Worm (Caenorhabditis elegans): ENCODE measurements around the gene F37C4.6.
"Not testable (repeated sequence)": the region's sequence is repeated elsewhere in the genome, so short reads cannot be mapped to it uniquely, and the experiment has no call there.

Gene F37C4.6

DNA sequence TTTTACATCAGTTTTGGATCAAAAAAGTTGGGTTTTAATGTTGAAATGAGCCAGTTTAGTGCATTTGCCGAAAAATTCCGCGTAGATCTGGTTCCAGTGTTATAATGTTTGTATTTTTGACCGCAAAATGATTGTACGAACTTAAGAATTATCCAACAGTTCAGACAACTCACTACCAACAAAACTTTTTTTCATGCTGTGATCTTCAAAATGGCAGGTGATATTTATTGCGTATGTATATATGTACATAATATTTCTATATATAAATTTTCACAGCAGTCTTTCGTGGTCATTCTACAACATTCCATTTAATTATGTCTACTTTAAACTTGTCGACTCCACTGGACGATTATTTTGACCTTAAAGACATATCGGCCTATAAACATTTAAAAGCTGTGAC lies 37.2 kb upstream of the F37C4.6 start, which contains the start of gene srz-20:
Gene srz-20, plus strand, starts transcription at position 301 of the 400 bp plus-strand sequence.
- no peak for TF ChIP-seq lir-3 (tag; optimal IDR thresholded peaks at IDR 0.05; ENCODE audit: poor library complexity)

DNA sequence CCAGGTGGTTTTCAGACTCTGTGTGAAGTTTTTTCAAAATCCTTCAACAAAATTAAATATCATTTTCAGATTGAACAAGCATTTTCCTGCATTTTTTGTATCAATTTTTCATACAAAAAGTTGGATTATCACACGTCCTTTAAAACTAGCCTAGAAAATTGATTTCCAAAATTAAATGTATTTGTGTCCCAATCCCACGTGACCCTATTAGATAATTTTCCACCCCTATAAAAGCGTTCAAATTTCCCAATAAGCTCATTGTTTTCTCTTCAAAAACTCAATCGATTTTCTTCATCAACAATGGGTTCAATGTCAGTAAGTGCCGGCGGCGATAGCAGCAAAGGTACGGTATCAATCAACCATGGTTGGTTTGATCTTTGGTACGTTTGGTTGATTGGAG lies 36.3 kb upstream of the F37C4.6 start, which contains the start of gene F56D6.19:
Gene F56D6.19, plus strand, starts transcription at position 301 of the 400 bp plus-strand sequence.
- TF ChIP-seq elt-2 (tag; optimal IDR thresholded peaks at IDR 0.05) (no peak), efl-1 (optimal IDR thresholded peaks at IDR 0.05) (no peak), efl-1 (GFP tag; optimal IDR thresholded peaks at IDR 0.05 in 1 of 2) (peak in 1 of 2 experiments; percentile 64), unc-130 (tag; optimal IDR thresholded peaks at IDR 0.05) (no peak)

DNA sequence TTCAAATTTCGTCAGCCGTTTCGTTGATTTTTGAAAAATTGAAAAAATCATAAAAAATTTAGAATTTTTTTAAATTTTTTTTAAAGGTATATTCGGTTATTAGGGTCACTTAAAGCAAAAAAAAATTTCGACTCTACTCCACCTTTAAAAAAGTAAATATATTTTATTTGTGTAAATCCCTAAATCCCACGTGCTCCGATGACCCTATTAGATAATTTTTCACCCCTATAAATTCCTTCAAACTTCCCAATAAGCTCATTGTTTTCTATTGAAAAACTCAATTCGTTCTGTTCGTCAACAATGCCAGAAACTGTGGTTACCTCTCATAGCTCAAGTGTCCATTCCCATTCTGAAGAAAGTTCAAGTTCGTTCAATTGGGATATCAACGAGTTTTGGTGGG lies 34.5 kb upstream of the F37C4.6 start, which contains the start of gene F56D6.20:
Gene F56D6.20, plus strand, starts transcription at position 301 of the 400 bp plus-strand sequence.
- no peak for TF ChIP-seq unc-30 (tag; optimal IDR thresholded peaks at IDR 0.05)
- no peak for TF ChIP-seq ces-1 (GFP tag; optimal IDR thresholded peaks at IDR 0.05)
- TF ChIP-seq lsy-2 (tag; optimal IDR thresholded peaks at IDR 0.05): no peak
- TF ChIP-seq mdl-1 (tag; optimal IDR thresholded peaks at IDR 0.05): no peak
- no peak for TF ChIP-seq nhr-85 (tag)
- TF ChIP-seq lin-15B (tag; optimal IDR thresholded peaks at IDR 0.05): no peak
- no peak for TF ChIP-seq aly-2 (tag; optimal IDR thresholded peaks at IDR 0.05)
- no peak for TF ChIP-seq pax-3 (tag; optimal IDR thresholded peaks at IDR 0.05)
- TF ChIP-seq nhr-84 (tag; optimal IDR thresholded peaks at IDR 0.05): no peak
- no peak for TF ChIP-seq C16A3.4 (tag; optimal IDR thresholded peaks at IDR 0.05)
- TF ChIP-seq hpl-2 (GFP tag; optimal IDR thresholded peaks at IDR 0.05): no peak
- TF ChIP-seq lin-35 (GFP tag; optimal IDR thresholded peaks at IDR 0.05): no peak
- TF ChIP-seq dsc-1 (tag; optimal IDR thresholded peaks at IDR 0.05): no peak
- TF ChIP-seq nhr-90 (tag; optimal IDR thresholded peaks at IDR 0.05; ENCODE audit: poor library complexity): no peak
- TF ChIP-seq nhr-71 (tag; optimal IDR thresholded peaks at IDR 0.05): no peak

DNA sequence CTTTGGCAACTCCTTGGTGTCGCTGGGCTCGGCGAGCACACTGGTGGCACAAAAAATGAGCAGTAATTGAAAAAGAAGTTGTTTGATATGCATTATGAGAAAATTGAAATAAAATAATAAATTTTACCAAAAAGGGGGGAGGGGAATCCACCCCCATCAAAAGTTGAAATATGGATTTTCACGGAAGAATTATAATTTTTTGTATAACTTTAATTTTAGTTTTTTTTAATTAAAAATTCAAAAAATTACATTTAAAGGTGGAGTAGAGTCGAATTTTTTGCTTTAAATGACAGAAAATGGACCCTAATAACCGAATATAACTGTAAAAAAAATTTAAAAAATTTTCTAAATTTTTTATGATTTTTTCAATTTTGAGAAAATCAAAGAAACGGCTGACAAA lies 33.7 kb upstream of the F37C4.6 start, which contains the start of gene F56D6.18:
Gene F56D6.18, minus strand, starts transcription at position 101 of the 400 bp plus-strand sequence.
- not testable (repeated sequence) for TF ChIP-seq sox-4, mef-2, elt-3 (tag; optimal IDR thresholded peaks at IDR 0.05)

DNA sequence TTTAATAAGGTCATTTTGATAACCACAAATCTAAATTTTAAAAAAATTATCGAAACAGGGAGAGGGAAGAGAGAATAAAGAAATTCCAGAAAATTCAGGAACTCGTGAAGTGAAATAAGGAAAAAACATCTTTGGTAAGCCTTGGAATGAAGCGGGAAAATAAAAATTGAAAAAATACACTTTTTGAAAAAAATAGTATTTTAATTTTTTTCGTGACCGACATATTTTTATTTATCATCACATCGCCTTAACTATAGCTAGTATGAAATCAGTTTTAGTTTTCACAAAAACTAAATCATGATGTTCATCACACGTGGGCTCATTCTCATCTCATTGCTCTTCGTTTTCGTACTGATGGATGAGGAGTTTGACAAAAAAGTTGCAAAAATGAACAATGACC lies 31.0 kb upstream of the F37C4.6 start, which contains the start of gene F56D6.13:
Gene F56D6.13, plus strand, starts transcription at position 301 of the 400 bp plus-strand sequence.
- TF ChIP-seq grh-1 (GFP tag; IDR thresholded peaks at IDR 0.05): no peak
- no peak for TF ChIP-seq hlh-4 (tag; optimal IDR thresholded peaks at IDR 0.05)

DNA sequence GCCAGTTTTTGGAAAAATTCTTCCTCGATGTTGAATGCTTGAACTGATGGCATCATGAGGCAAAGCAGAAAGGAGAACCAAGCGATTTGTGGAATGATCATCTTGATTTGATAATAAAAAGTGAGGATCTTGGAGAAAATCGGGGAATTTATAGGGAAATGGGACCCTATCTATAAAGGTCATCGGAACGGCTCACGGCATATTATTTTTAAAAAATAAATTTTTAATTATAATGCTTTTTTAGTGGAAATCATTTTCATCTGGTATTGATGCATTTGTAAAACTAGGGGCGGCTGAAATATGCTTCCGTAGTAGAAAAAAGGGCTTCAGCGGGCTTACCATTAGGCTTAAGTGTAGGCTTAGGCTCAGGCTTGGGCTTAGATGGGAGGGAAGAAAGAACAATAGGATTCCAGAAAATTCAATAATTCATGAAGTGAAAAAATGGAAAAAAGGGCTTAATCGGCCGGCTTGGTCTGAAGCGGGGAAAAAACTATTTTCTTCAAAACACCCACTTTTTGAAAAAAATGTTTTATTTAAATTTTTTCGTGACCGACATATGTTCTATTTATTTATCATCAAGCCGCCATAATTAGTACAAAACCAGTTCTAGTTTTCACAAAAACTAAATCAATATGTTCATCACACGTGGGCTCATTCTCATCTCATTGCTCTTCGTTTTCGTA lies 29.5 kb upstream of the F37C4.6 start, which contains the start of the genes F56D6.22 and F56D6.12:
Gene F56D6.22, minus strand, starts transcription at position 101 of the 683 bp plus-strand sequence.
Gene F56D6.12, plus strand, starts transcription at position 633 of the 683 bp plus-strand sequence.
- no peak for TF ChIP-seq ztf-4 (tag; optimal IDR thresholded peaks at IDR 0.05)
- no peak for TF ChIP-seq nhr-77 (tag; optimal IDR thresholded peaks at IDR 0.05)
- no peak for TF ChIP-seq C04F5.9 (tag; optimal IDR thresholded peaks at IDR 0.05)
- TF ChIP-seq Y116A8C.19 (tag; optimal IDR thresholded peaks at IDR 0.05; ENCODE audit: borderline replicate concordance): no peak
- TF ChIP-seq mep-1 (tag; optimal IDR thresholded peaks at IDR 0.05): no peak
- TF ChIP-seq nhr-20 (tag; optimal IDR thresholded peaks at IDR 0.05): no peak
- no peak for TF ChIP-seq dsc-1 (tag; optimal IDR thresholded peaks at IDR 0.05)
- no peak for TF ChIP-seq mef-2 (tag; optimal IDR thresholded peaks at IDR 0.05)
- no peak for TF ChIP-seq pax-3 (tag; optimal IDR thresholded peaks at IDR 0.05)
- no peak for TF ChIP-seq nhr-11 (tag; optimal IDR thresholded peaks at IDR 0.05)
- no peak for TF ChIP-seq nhr-47 (tag; optimal IDR thresholded peaks at IDR 0.05)
- no peak for TF ChIP-seq egl-13 (tag; optimal IDR thresholded peaks at IDR 0.05)
- TF ChIP-seq nhr-19 (GFP tag; conservative IDR thresholded peaks at IDR 0.05): no peak
- TF ChIP-seq efl-1 (optimal IDR thresholded peaks at IDR 0.05): no peak
- TF ChIP-seq efl-1 (GFP tag; optimal IDR thresholded peaks at IDR 0.05 in 1 of 2): no peak
- no peak for TF ChIP-seq nhr-90 (tag; optimal IDR thresholded peaks at IDR 0.05; ENCODE audit: poor library complexity)

Measured in whole organism, L1 larva.